Worm (Caenorhabditis elegans) whole organism, early embryonic: ENCODE data around the gene sri-71.
"Not testable (repeated sequence)": the region's sequence is repeated elsewhere in the genome, so short reads cannot be mapped to it uniquely, and the experiment has no call there.

Source experiments
- F13C5.2 ChIP-seq: sonication (generic microtip); optimal IDR thresholded peaks from 2 replicates; lab custom pipeline; 2017; ENCODE audit warnings: mild to moderate bottlenecking, missing genetic modification characterization, inconsistent platforms, missing compliant biosample characterization
- aly-1 ChIP-seq: sonication (generic microtip); optimal IDR thresholded peaks from 2 replicates; lab custom pipeline; 2016; ENCODE audit warnings: missing genetic modification characterization, missing compliant biosample characterization
- ama-1 ChIP-seq: fragments of 150-350 bp; optimal IDR thresholded peaks from 2 replicates; lab custom pipeline; 2014
- ceh-13 ChIP-seq: fragments of 200-800 bp; sonication (Bioruptor generic); optimal IDR thresholded peaks from 2 replicates; lab custom pipeline; 2018; ENCODE audit warnings: mild to moderate bottlenecking, missing genetic modification characterization, missing compliant biosample characterization
- ceh-36 ChIP-seq: sonication (generic microtip); optimal IDR thresholded peaks from 2 replicates; lab custom pipeline; 2016; ENCODE audit warnings: missing genetic modification characterization, inconsistent platforms, missing compliant biosample characterization
- ets-7 ChIP-seq: sonication (generic microtip); optimal IDR thresholded peaks from 2 replicates; lab custom pipeline; 2016; ENCODE audit warnings: missing genotype, missing genetic modification characterization, missing compliant biosample characterization
- flt-1 ChIP-seq: fragments of 200-800 bp; sonication (Bioruptor generic); IDR thresholded peaks from 2 replicates; pipeline ENCODE4 v1.3.6; 2022; ENCODE audit warnings: missing genetic modification characterization, missing compliant biosample characterization
- hmg-4 ChIP-seq: fragments of 200-800 bp; sonication (Bioruptor generic); optimal IDR thresholded peaks from 2 replicates; lab custom pipeline; 2018; ENCODE audit warnings: mild to moderate bottlenecking, missing genetic modification characterization, missing compliant biosample characterization
- hnd-1 ChIP-seq: sonication (generic microtip); optimal IDR thresholded peaks from 2 replicates; lab custom pipeline; 2016; ENCODE audit warnings: missing genetic modification characterization, missing compliant biosample characterization
- sea-1 ChIP-seq: fragments of 200-800 bp; sonication (Bioruptor generic); conservative IDR thresholded peaks from 2 replicates; pipeline ENCODE4 v1.3.6; 2022; ENCODE audit warnings: missing genetic modification characterization, missing compliant biosample characterization
- tbx-11 ChIP-seq: fragments of 200-800 bp; sonication (Bioruptor generic); IDR thresholded peaks from 2 replicates; pipeline ENCODE4 v1.3.6; 2022; ENCODE audit warnings: missing genetic modification characterization, missing compliant biosample characterization
- tbx-37 ChIP-seq: fragments of 200-800 bp; sonication (Bioruptor generic); conservative IDR thresholded peaks from 2 replicates; pipeline ENCODE4 v1.3.6; 2022; ENCODE audit warnings: missing genetic modification reagents, missing genetic modification characterization, missing compliant biosample characterization

DNA sequence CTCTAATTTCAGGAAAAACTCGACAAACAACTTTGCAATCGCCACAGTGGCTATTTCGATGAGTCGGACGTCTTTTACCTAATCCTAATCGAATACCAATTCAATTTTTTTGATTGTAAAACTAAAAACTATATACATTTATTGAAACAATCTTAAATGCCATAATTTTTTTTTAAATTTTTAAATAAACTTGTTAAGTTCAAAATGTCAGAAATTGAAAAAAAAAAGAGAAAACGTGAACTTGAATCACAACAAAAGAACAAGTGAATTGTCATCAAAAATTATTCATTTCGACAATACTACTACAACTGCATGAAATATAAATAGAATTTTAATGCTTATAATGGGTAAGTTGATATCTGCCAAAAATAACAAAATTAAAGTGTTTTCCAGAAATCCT lies 15.3 kb upstream of the sri-71 start, which contains the start of gene D2062.13:
- not testable (repeated sequence) for TF ChIP-seq ama-1 (lab: Kevin White, UChicago); sea-1 (GFP tag; lab: Robert Waterston, UW); hnd-1 (tag; lab: Kevin White, UChicago); tbx-11 (GFP tag; lab: Robert Waterston, UW); hmg-4 (GFP tag; lab: Kevin White, UChicago); aly-1 (tag; lab: Kevin White, UChicago); F13C5.2 (tag; lab: Kevin White, UChicago); ceh-36 (tag; lab: Kevin White, UChicago); tbx-37 (GFP tag; lab: Robert Waterston, UW); flt-1 (GFP tag; lab: Robert Waterston, UW); ets-7; ceh-13
